Worm (Caenorhabditis elegans) whole organism, L4 larva: ENCODE measurements around the gene C17H11.1.
"Not testable (repeated sequence)": the region's sequence is repeated elsewhere in the genome, so short reads cannot be mapped to it uniquely, and the experiment has no call there.

Experiments used
- D1046.2 ChIP-seq: fragments of 200-800 bp; sonication (Bioruptor generic); IDR thresholded peaks from 2 replicates; pipeline ENCODE4 v1.3.6; 2022; ENCODE audit warnings: missing genetic modification characterization, missing compliant biosample characterization
- F26F4.8 ChIP-seq: fragments of 200-800 bp; sonication (Bioruptor generic); conservative IDR thresholded peaks from 2 replicates; pipeline ENCODE4 v1.3.6; 2022; ENCODE audit warnings: missing genetic modification characterization, missing compliant biosample characterization
- F44E2.7 ChIP-seq: fragments of 200-800 bp; sonication (Bioruptor generic); IDR thresholded peaks from 2 replicates; pipeline ENCODE4 v2.1.2; 2022; ENCODE audit warnings: missing genetic modification characterization, missing compliant biosample characterization
- T26A8.4 ChIP-seq: fragments of 200-800 bp; sonication (Bioruptor generic); IDR thresholded peaks from 2 replicates; pipeline ENCODE4 v1.3.6; 2022; ENCODE audit warnings: missing genetic modification characterization, missing compliant biosample characterization
- Y105C5A.15 ChIP-seq: fragments of 200-800 bp; sonication (Bioruptor generic); IDR thresholded peaks from 2 replicates; pipeline ENCODE4 v1.3.6; 2022; ENCODE audit warnings: missing genetic modification characterization, missing compliant biosample characterization
- Y48G9A.11 ChIP-seq: fragments of 200-800 bp; sonication (Bioruptor generic); IDR thresholded peaks from 2 replicates; pipeline ENCODE4 v1.3.6; 2022; ENCODE audit warnings: missing genetic modification reagents, missing genetic modification characterization, missing compliant biosample characterization
- Y75B8A.6 ChIP-seq: fragments of 200-800 bp; sonication (Bioruptor generic); IDR thresholded peaks from 2 replicates; pipeline ENCODE4 v1.3.6; 2022; ENCODE audit warnings: missing genetic modification reagents, missing genetic modification characterization, missing compliant biosample characterization
- ZK337.2 ChIP-seq: fragments of 200-800 bp; sonication (Bioruptor generic); IDR thresholded peaks from 2 replicates; pipeline ENCODE4 v1.3.6; 2022; ENCODE audit warnings: missing genetic modification reagents, missing genetic modification characterization, missing compliant biosample characterization
- aha-1 ChIP-seq: fragments of 150-350 bp; peaks from one replicate; lab custom pipeline; 2014; ENCODE audit warnings: missing biosample characterization, missing genetic modification characterization
- arid-1 ChIP-seq: fragments of 200-800 bp; sonication (Bioruptor generic); conservative IDR thresholded peaks from 2 replicates; pipeline ENCODE4 v1.3.6; 2022; ENCODE audit warnings: missing genetic modification reagents, missing genetic modification characterization, missing compliant biosample characterization
- ctbp-1 ChIP-seq: fragments of 200-800 bp; sonication (Bioruptor generic); IDR thresholded peaks from 2 replicates; pipeline ENCODE4 v1.3.6; 2022; ENCODE audit warnings: missing genetic modification reagents, missing genetic modification characterization, missing compliant biosample characterization
- daf-16 ChIP-seq, 3 experiments: sonication (generic microtip); optimal IDR thresholded peaks; 2 replicates each; lab custom pipeline; 2016 to 2017; ENCODE audit warnings: missing genetic modification characterization in 3 of 3, missing genetic modification reagents in 3 of 3, mild to moderate bottlenecking in 2 of 3, missing compliant biosample characterization in 2 of 3, missing biosample characterization in 1 of 3, moderate library complexity in 1 of 3
- daf-8 ChIP-seq: fragments of 200-800 bp; sonication (Bioruptor generic); IDR thresholded peaks from 2 replicates; pipeline ENCODE4 v1.3.6; 2022; ENCODE audit warnings: missing genetic modification characterization, missing compliant biosample characterization
- dmd-6 ChIP-seq: fragments of 200-800 bp; sonication (Bioruptor generic); IDR thresholded peaks from 2 replicates; pipeline ENCODE4 v1.3.6; 2022; ENCODE audit warnings: missing genetic modification reagents, missing genetic modification characterization, missing compliant biosample characterization
- dmd-8 ChIP-seq: fragments of 200-800 bp; sonication (Bioruptor generic); IDR thresholded peaks from 2 replicates; pipeline ENCODE4 v1.3.6; 2022; ENCODE audit warnings: missing genetic modification characterization, missing compliant biosample characterization
- dpl-1 ChIP-seq: fragments of 150-350 bp; optimal IDR thresholded peaks from 2 replicates; lab custom pipeline; 2014; ENCODE audit warnings: missing biosample characterization, missing genetic modification reagents, missing genetic modification characterization
- duxl-1 ChIP-seq: sonication (generic microtip); optimal IDR thresholded peaks from 2 replicates; lab custom pipeline; 2016; ENCODE audit warnings: mild to moderate bottlenecking, missing genetic modification characterization, moderate library complexity, missing compliant biosample characterization; ENCODE audit not compliant: poor library complexity
- dve-1 ChIP-seq: sonication (generic microtip); optimal IDR thresholded peaks from 2 replicates; lab custom pipeline; 2017; ENCODE audit warnings: antibody characterized with exemption, mild to moderate bottlenecking, missing genetic modification characterization, missing compliant biosample characterization; ENCODE audit not compliant: insufficient read depth
- egl-43 ChIP-seq: fragments of 200-800 bp; sonication (Bioruptor generic); IDR thresholded peaks from 2 replicates; pipeline ENCODE4 v1.3.6; 2022; ENCODE audit warnings: missing genetic modification reagents, missing genetic modification characterization, missing compliant biosample characterization
- fkh-10 ChIP-seq: fragments of 150-350 bp; optimal IDR thresholded peaks from 2 replicates; lab custom pipeline; 2014; ENCODE audit warnings: missing biosample characterization, missing genetic modification reagents, missing genetic modification characterization
- gei-8 ChIP-seq: fragments of 200-800 bp; sonication (Bioruptor generic); optimal IDR thresholded peaks from 2 replicates; lab custom pipeline; 2018; ENCODE audit warnings: mild to moderate bottlenecking, missing genetic modification characterization, missing compliant biosample characterization
- hif-1 ChIP-seq, 2 experiments: sonication (generic microtip); optimal IDR thresholded peaks; 2 replicates each; lab custom pipeline; 2016 to 2017; ENCODE audit warnings: missing compliant biosample characterization in 2 of 2, missing genetic modification characterization in 2 of 2, missing genetic modification reagents in 2 of 2, missing genotype in 2 of 2, mild to moderate bottlenecking in 1 of 2
- hlh-11 ChIP-seq: fragments of 200-800 bp; sonication (Bioruptor generic); optimal IDR thresholded peaks from 2 replicates; lab custom pipeline; 2018; ENCODE audit warnings: mild to moderate bottlenecking, missing genetic modification characterization, missing compliant biosample characterization
- hlh-30 ChIP-seq: sonication (generic microtip); optimal IDR thresholded peaks from 2 replicates; lab custom pipeline; 2017; ENCODE audit warnings: antibody characterized with exemption, mild to moderate bottlenecking, missing genetic modification characterization, missing compliant biosample characterization; ENCODE audit not compliant: insufficient read depth
- hmg-1.1 ChIP-seq: fragments of 200-800 bp; sonication (Bioruptor generic); IDR thresholded peaks from 2 replicates; pipeline ENCODE4 v1.3.6; 2022; ENCODE audit warnings: missing genetic modification reagents, missing genetic modification characterization, missing compliant biosample characterization
- lim-7 ChIP-seq: fragments of 200-800 bp; sonication (Bioruptor generic); IDR thresholded peaks from 2 replicates; pipeline ENCODE4 v1.3.6; 2022; ENCODE audit warnings: missing genetic modification characterization, missing compliant biosample characterization
- lin-38 ChIP-seq: fragments of 200-800 bp; sonication (Bioruptor generic); IDR thresholded peaks from 2 replicates; pipeline ENCODE4 v1.3.6; 2022; ENCODE audit warnings: missing genetic modification reagents, missing genetic modification characterization, missing compliant biosample characterization
- lsy-2 ChIP-seq, 2 experiments: fragments of 150-350 bp in 1 of 2; sonication (generic microtip) in 1 of 2; optimal IDR thresholded peaks; 2 replicates each; lab custom pipeline; 2014 to 2017; ENCODE audit warnings: missing biosample characterization in 2 of 2, missing genetic modification characterization in 2 of 2
- madf-5 ChIP-seq, 2 experiments: fragments of 200-800 bp; sonication (Bioruptor generic); IDR thresholded peaks; 2 replicates each; pipeline ENCODE4 v1.3.6; 2022; ENCODE audit warnings: missing compliant biosample characterization in 2 of 2, missing genetic modification characterization in 2 of 2
- madf-9 ChIP-seq: fragments of 200-800 bp; sonication (Bioruptor generic); conservative IDR thresholded peaks from 2 replicates; pipeline ENCODE4 v1.3.6; 2022; ENCODE audit warnings: missing genetic modification reagents, missing genetic modification characterization, missing compliant biosample characterization
- mdl-1 ChIP-seq, 2 experiments: fragments of 150-350 bp in 1 of 2; sonication (generic microtip) in 1 of 2; optimal IDR thresholded peaks; 2 replicates each; lab custom pipeline; 2014 to 2017; ENCODE audit warnings: missing biosample characterization in 2 of 2, missing genetic modification characterization in 2 of 2
- mdt-29 ChIP-seq: fragments of 200-800 bp; sonication (Bioruptor generic); IDR thresholded peaks from 2 replicates; pipeline ENCODE4 v1.3.6; 2022; ENCODE audit warnings: missing genetic modification reagents, missing genetic modification characterization, missing compliant biosample characterization
- mep-1 ChIP-seq: fragments of 150-350 bp; sonication (generic microtip); optimal IDR thresholded peaks from 3 replicates; lab custom pipeline; 2014; ENCODE audit warnings: missing biosample characterization, missing genetic modification characterization
- mes-2 ChIP-seq: sonication (generic microtip); optimal IDR thresholded peaks from 2 replicates; lab custom pipeline; 2016; ENCODE audit warnings: missing genotype, mild to moderate bottlenecking, missing genetic modification characterization, missing compliant biosample characterization; ENCODE audit not compliant: poor library complexity, severe bottlenecking
- mxl-2 ChIP-seq: fragments of 200-800 bp; sonication (Bioruptor generic); conservative IDR thresholded peaks from 2 replicates; pipeline ENCODE4 v1.3.6; 2022; ENCODE audit warnings: missing genetic modification reagents, missing genetic modification characterization, missing compliant biosample characterization
- nhr-25 ChIP-seq: sonication (generic microtip); optimal IDR thresholded peaks from 2 replicates; lab custom pipeline; 2017; ENCODE audit warnings: missing genetic modification characterization, mild to moderate bottlenecking, missing compliant biosample characterization, antibody characterized with exemption, moderate library complexity, borderline replicate concordance; ENCODE audit not compliant: insufficient read depth
- nhr-28 ChIP-seq: fragments of 150-350 bp; optimal IDR thresholded peaks from 2 replicates; lab custom pipeline; 2014; ENCODE audit warnings: missing biosample characterization, missing genetic modification characterization
- nhr-41 ChIP-seq: fragments of 200-800 bp; sonication (Bioruptor generic); IDR thresholded peaks from 2 replicates; pipeline ENCODE4 v1.3.6; 2022; ENCODE audit warnings: missing genetic modification reagents, missing genetic modification characterization, missing compliant biosample characterization
- pha-4 ChIP-seq, 2 experiments: fragments of 150-350 bp in 1 of 2; fragments of 200-800 bp in 1 of 2; sonication (Bioruptor generic) in 1 of 2; IDR thresholded peaks in 1 of 2; optimal IDR thresholded peaks in 1 of 2; 2 replicates each; pipeline versions ENCODE4 v1.3.6 to Lab custom; 2014 to 2022; ENCODE audit warnings: missing genetic modification characterization in 2 of 2, missing genetic modification reagents in 2 of 2, missing biosample characterization in 1 of 2, missing compliant biosample characterization in 1 of 2
- php-3 ChIP-seq: fragments of 200-800 bp; sonication (Bioruptor generic); IDR thresholded peaks from 2 replicates; pipeline ENCODE4 v1.3.6; 2022; ENCODE audit warnings: missing genetic modification reagents, missing genetic modification characterization, missing compliant biosample characterization
- snpc-1.2 ChIP-seq: fragments of 200-800 bp; sonication (Bioruptor generic); IDR thresholded peaks from 2 replicates; pipeline ENCODE4 v1.3.6; 2022; ENCODE audit warnings: missing genetic modification reagents, missing genetic modification characterization, missing compliant biosample characterization
- spr-1 ChIP-seq: sonication (generic microtip); optimal IDR thresholded peaks from 2 replicates; lab custom pipeline; 2016; ENCODE audit warnings: mild to moderate bottlenecking, missing genetic modification characterization, missing compliant biosample characterization
- tra-1 ChIP-seq: fragments of 200-800 bp; sonication (Bioruptor generic); IDR thresholded peaks from 2 replicates; pipeline ENCODE4 v1.3.6; 2022; ENCODE audit warnings: missing genetic modification reagents, missing genetic modification characterization, missing compliant biosample characterization
- unc-62 ChIP-seq, 3 experiments: fragments of 150-350 bp in 1 of 3; sonication (generic microtip); optimal IDR thresholded peaks in 2 of 3; peaks in 1 of 3; 1 replicate in 1 of 3; 2 replicates in 2 of 3; lab custom pipeline; 2014 to 2017; ENCODE audit warnings: missing biosample characterization in 3 of 3, missing genetic modification characterization in 3 of 3, missing genetic modification reagents in 3 of 3, missing genotype in 1 of 3
- vab-7 ChIP-seq: fragments of 200-800 bp; sonication (Bioruptor generic); IDR thresholded peaks from 2 replicates; pipeline ENCODE4 v1.3.6; 2022; ENCODE audit warnings: missing genetic modification reagents, missing genetic modification characterization, missing compliant biosample characterization

Gene C17H11.1

DNA sequence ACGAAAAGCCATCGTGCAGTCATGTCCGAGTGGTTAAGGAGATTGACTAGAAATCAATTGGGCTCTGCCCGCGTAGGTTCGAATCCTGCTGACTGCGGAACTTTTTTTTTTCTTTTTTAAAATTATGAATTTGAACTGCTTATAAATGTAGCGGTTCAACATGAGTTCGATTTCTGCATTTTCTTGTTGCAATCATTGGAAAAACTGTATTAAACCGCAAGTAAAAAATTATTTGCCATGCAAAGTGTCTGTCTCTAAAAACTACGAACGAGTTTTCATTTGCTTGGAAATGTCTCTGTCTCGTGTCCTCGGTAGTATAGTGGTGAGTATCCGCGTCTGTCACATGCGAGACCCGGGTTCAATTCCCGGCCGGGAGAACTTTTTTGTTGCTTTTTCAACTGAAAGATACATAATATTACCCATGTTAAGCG lies 18.2 kb upstream of the C17H11.1 start:
- TF ChIP-seq Y105C5A.15 (GFP tag; lab: Robert Waterston, UW), result 0 out of 2 replicates have a peak, but pooled peaks have one; percentile 16
- not testable (repeated sequence) for TF ChIP-seq daf-16 (GFP tag; optimal IDR thresholded peaks at IDR 0.05; lab: Kevin White, UChicago); pha-4 (tag; optimal IDR thresholded peaks at IDR 0.05; lab: Kevin White, UChicago)
- TF ChIP-seq daf-16 (tag; optimal IDR thresholded peaks at IDR 0.05; lab: Kevin White, UChicago), result peak; percentile 12
- TF ChIP-seq ZK337.2, result 0 out of 2 replicates have a peak, but pooled peaks have one; percentile 36
- TF ChIP-seq egl-43 (GFP tag; lab: Robert Waterston, UW), result 0 out of 2 replicates have a peak, but pooled peaks have one; percentile 55
- TF ChIP-seq lsy-2 (tag; optimal IDR thresholded peaks at IDR 0.05; lab: Kevin White, UChicago), result peak in 1 of 2 experiments; percentile 36
- TF ChIP-seq D1046.2, result 0 out of 2 replicates have a peak, but pooled peaks have one; percentile 35
- TF ChIP-seq T26A8.4, result peak; percentile 54
- peak; percentile 46 for TF ChIP-seq gei-8 (GFP tag; lab: Kevin White, UChicago)
- peak; percentile 43; the same call in 1 of the 2 replicates for TF ChIP-seq vab-7 (GFP tag; lab: Robert Waterston, UW)
- 0 out of 2 replicates have a peak, but pooled peaks have one; percentile 3 for TF ChIP-seq F26F4.8
- TF ChIP-seq Y75B8A.6 (GFP tag; lab: Robert Waterston, UW), result peak; percentile 67; the same call in 1 of the 2 replicates
- peak; percentile 60 for TF ChIP-seq lin-38
- peak; percentile 35; the same call in 1 of the 2 replicates for TF ChIP-seq madf-9 (GFP tag; lab: Robert Waterston, UW)
- TF ChIP-seq dmd-8 (GFP tag; lab: Robert Waterston, UW), result peak; percentile 54; the same call in 1 of the 2 replicates
- peak; percentile 15; the same call in 1 of the 2 replicates for TF ChIP-seq arid-1 (GFP tag; lab: Robert Waterston, UW)
- TF ChIP-seq mes-2 (tag; lab: Kevin White, UChicago), result peak; percentile 76
- TF ChIP-seq madf-5 (GFP tag; IDR thresholded peaks at IDR 0.05; lab: Robert Waterston, UW), result peak; percentile 8 to 70; a peak in 2 of 4 replicates
- peak; percentile 18 for TF ChIP-seq dve-1
- TF ChIP-seq mdt-29 (GFP tag; lab: Robert Waterston, UW), result 0 out of 2 replicates have a peak, but pooled peaks have one; percentile 57
- TF ChIP-seq mdl-1 (tag; optimal IDR thresholded peaks at IDR 0.05; lab: Kevin White, UChicago), result peak; percentile 9 to 70
- peak; percentile 1 for TF ChIP-seq dpl-1 (GFP tag; lab: Kevin White, UChicago)
- TF ChIP-seq hlh-30, result peak; percentile 89
- TF ChIP-seq duxl-1 (tag; lab: Kevin White, UChicago), result peak; percentile 52
- peak; percentile 38; the same call in 1 of the 2 replicates for TF ChIP-seq mxl-2 (GFP tag; lab: Robert Waterston, UW)
- peak; percentile 50; the same call in 1 of the 2 replicates for TF ChIP-seq tra-1
- peak; percentile 20 for TF ChIP-seq spr-1
- peak; percentile 51; the same call in 1 of the 2 replicates for TF ChIP-seq Y48G9A.11
- peak; percentile 16 for TF ChIP-seq mep-1 (tag; lab: Kevin White, UChicago)
- TF ChIP-seq snpc-1.2 (GFP tag; lab: Robert Waterston, UW), result peak; percentile 69; the same call in 1 of the 2 replicates
- TF ChIP-seq dmd-6, result 0 out of 2 replicates have a peak, but pooled peaks have one; percentile 26
- TF ChIP-seq nhr-41 (GFP tag; lab: Robert Waterston, UW), result peak; percentile 12; the same call in 1 of the 2 replicates
- peak; percentile 55; the same call in 1 of the 2 replicates for TF ChIP-seq ctbp-1 (GFP tag; lab: Robert Waterston, UW)
- TF ChIP-seq pha-4 (GFP tag; IDR thresholded peaks at IDR 0.05; lab: Robert Waterston, UW), result peak; percentile 41; the same call in 1 of the 2 replicates
- peak; percentile 76 for TF ChIP-seq lim-7 (GFP tag; lab: Robert Waterston, UW)
- TF ChIP-seq hmg-1.1, result peak; percentile 50
- TF ChIP-seq, all 104 proteins: peak for 35; not testable (repeated sequence) for 69

DNA sequence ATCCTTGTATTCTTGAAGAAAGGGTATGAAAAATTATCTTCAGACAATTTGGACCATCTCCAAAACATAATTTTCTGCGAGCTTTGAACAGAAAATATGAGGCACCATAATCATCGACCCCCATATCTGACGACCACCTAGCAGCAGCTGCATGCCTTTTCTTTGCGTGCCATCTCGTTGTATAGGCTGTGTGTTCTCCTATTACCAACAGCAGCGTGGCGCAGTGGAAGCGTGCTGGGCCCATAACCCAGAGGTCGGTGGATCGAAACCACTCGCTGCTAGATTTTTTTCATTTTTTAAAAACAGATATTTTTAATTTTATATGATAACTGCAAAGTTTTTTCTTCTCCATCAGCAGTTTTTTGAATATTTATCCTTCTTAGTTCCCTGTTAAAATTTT lies 17.7 kb upstream of the C17H11.1 start:
- peak in 1 of 2 experiments; percentile 78; a peak in 3 of 4 replicates for TF ChIP-seq madf-5 (GFP tag; IDR thresholded peaks at IDR 0.05; lab: Robert Waterston, UW)
- TF ChIP-seq hif-1 (tag; optimal IDR thresholded peaks at IDR 0.05; lab: Kevin White, UChicago), result no peak
- no peak for TF ChIP-seq daf-8 (GFP tag; lab: Robert Waterston, UW)
- peak in 1 of 2 experiments; percentile 54 for TF ChIP-seq unc-62 (GFP tag; optimal IDR thresholded peaks at IDR 0.05 in 1 of 2; lab: Kevin White, UChicago)
- no peak for TF ChIP-seq unc-62 (tag; optimal IDR thresholded peaks at IDR 0.05; lab: Kevin White, UChicago)
- peak; percentile 48 for TF ChIP-seq aha-1 (tag; lab: Kevin White, UChicago)
- no peak; the same call in 1 of the 2 replicates for TF ChIP-seq T26A8.4
- no peak for TF ChIP-seq mdl-1 (tag; optimal IDR thresholded peaks at IDR 0.05; lab: Kevin White, UChicago)
- TF ChIP-seq php-3 (GFP tag; lab: Robert Waterston, UW), result peak; percentile 56
- no peak for TF ChIP-seq dpl-1 (GFP tag; lab: Kevin White, UChicago)
- peak; percentile 63; the same call in 1 of the 2 replicates for TF ChIP-seq F44E2.7 (GFP tag; lab: Robert Waterston, UW)
- no peak for TF ChIP-seq fkh-10 (GFP tag; lab: Kevin White, UChicago)
- TF ChIP-seq ZK337.2, result peak; percentile 45; the same call in 1 of the 2 replicates
- no peak for TF ChIP-seq nhr-25 (tag; lab: Kevin White, UChicago)
- no peak for TF ChIP-seq nhr-28 (tag; lab: Kevin White, UChicago)
- TF ChIP-seq hlh-11, result no peak
